Worm (Caenorhabditis elegans): ENCODE data around the gene cmk-1.

cmk-1 gene

DNA sequence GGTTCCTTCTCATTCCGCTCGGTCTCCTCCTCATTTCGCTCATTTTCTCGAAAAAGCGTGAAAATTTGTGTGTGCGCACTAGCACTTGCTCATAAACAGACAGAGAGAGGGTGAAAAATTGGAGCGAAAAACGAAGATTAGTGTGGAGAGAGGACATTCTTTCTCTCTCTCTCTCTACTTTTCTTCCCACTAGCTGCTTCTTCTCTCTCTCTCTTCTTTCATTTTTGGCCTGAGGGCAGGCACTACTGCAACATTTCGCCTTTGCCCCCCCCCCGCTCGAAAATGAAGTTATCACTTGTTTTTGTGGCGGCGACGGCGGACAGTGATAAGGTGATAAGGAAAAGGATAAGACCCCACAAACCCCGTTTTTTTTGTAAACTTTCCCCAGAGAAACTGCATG lies 20.8 kb downstream of the cmk-1 start (continued):
- TF ChIP-seq ceh-82 (tag; optimal IDR thresholded peaks at IDR 0.05), result peak in 1 of 3 experiments; percentile 68
- peak; percentile 72 for TF ChIP-seq blmp-1 (tag; optimal IDR thresholded peaks at IDR 0.05)
- TF ChIP-seq sptf-1 (tag; optimal IDR thresholded peaks at IDR 0.05), result no peak
- peak; percentile 30 for TF ChIP-seq nhr-71 (tag; optimal IDR thresholded peaks at IDR 0.05)
- TF ChIP-seq irx-1 (tag; optimal IDR thresholded peaks at IDR 0.05), result no peak
- peak in 4 of 6 experiments; percentile 1 to 70 (median 36) for TF ChIP-seq elt-3 (tag; optimal IDR thresholded peaks at IDR 0.05)
- TF ChIP-seq tlp-1 (tag; optimal IDR thresholded peaks at IDR 0.05), result no peak
- TF ChIP-seq efl-1 (optimal IDR thresholded peaks at IDR 0.05), result peak in 1 of 2 experiments; percentile 10
- TF ChIP-seq efl-1 (GFP tag; optimal IDR thresholded peaks at IDR 0.05 in 1 of 2), result peak in 1 of 2 experiments; percentile 50
- no peak for TF ChIP-seq nhr-12 (tag; optimal IDR thresholded peaks at IDR 0.05)
- TF ChIP-seq alr-1 (tag; optimal IDR thresholded peaks at IDR 0.05; ENCODE audit: borderline replicate concordance), result no peak
- no peak for TF ChIP-seq mep-1 (tag; optimal IDR thresholded peaks at IDR 0.05)
- no peak for TF ChIP-seq jun-1 (tag; optimal IDR thresholded peaks at IDR 0.05)

DNA sequence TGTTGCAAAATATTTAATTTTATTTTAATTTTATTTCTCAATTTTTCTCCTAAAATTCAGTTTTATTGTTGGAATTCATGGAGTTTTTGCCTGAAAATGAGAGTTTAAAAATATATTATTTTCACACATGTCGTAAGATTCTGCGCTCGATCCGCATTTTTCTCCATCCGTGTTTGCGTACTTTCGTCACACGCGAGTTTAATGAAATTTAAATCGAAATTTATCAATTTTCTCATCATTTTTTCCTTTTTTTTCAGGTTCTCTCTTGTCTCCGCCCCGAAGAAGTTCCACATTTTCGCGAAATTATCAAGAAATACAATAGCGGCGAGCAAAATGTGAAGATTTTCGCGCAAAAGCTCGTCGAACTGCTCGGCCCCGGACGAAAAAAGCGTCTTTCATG lies 22.2 kb downstream of the cmk-1 start:
- TF ChIP-seq F16B12.6 (tag; optimal IDR thresholded peaks at IDR 0.05) (peak; percentile 68), mab-9 (GFP tag; IDR thresholded peaks at IDR 0.05) (no peak), efl-1 (optimal IDR thresholded peaks at IDR 0.05) (peak in 1 of 2 experiments; percentile 9), efl-1 (GFP tag; optimal IDR thresholded peaks at IDR 0.05 in 1 of 2) (no peak)

ce11 chrIV:1847912-1848311 lies 23.6 kb downstream of the cmk-1 start, which contains the start of gene egl-4:
TSS of gene egl-4 (plus strand) at chrIV:1848071.
- TF ChIP-seq mef-2 (tag; optimal IDR thresholded peaks at IDR 0.05), result no peak
- no peak for TF ChIP-seq efl-1 (optimal IDR thresholded peaks at IDR 0.05)
- TF ChIP-seq efl-1 (GFP tag; optimal IDR thresholded peaks at IDR 0.05 in 1 of 2), result peak in 1 of 2 experiments; percentile 37

DNA sequence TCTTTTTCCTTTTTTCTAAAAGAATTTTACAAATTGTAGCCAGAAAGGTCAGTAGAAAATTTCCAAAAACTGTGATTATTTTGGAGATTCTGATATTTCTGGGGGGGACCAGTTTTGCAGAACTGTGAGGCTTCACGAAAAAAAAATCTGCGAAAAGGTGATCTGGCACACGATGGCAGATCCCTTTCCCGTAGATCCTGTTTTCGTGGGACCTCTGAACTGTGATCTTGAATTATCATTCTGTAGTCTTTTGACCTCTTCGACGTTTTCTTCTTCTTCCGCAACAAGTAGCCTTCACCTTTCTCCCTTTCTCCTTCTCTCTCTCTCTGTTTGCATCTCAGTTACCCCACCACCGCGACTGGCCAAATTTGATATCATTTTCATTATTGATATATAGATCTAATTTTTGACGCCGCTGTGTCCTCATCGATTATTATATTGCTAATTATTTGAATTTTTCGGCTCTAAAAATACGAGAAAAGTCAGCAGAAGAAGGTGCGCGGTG lies 29.7 kb downstream of the cmk-1 start:
- no peak for TF ChIP-seq lin-35 (GFP tag; optimal IDR thresholded peaks at IDR 0.05)
- no peak for TF ChIP-seq elt-2 (tag; optimal IDR thresholded peaks at IDR 0.05)
- TF ChIP-seq hpl-2 (GFP tag; optimal IDR thresholded peaks at IDR 0.05), result no peak
- no peak for TF ChIP-seq ama-1 (optimal IDR thresholded peaks at IDR 0.05)
- TF ChIP-seq ceh-8 (GFP tag; optimal IDR thresholded peaks at IDR 0.05), result no peak
- 0 out of 2 replicates have a peak, but pooled peaks have one; percentile 14 for TF ChIP-seq nhr-19 (GFP tag; conservative IDR thresholded peaks at IDR 0.05)
- TF ChIP-seq fkh-8 (tag; optimal IDR thresholded peaks at IDR 0.05), result no peak
- no peak for TF ChIP-seq ceh-90 (tag; optimal IDR thresholded peaks at IDR 0.05)
- peak; percentile 63 for TF ChIP-seq nhr-85 (tag)
- no peak for TF ChIP-seq F16B12.6 (tag; optimal IDR thresholded peaks at IDR 0.05)
- TF ChIP-seq dsc-1 (tag; optimal IDR thresholded peaks at IDR 0.05), result no peak
- TF ChIP-seq mef-2 (tag; optimal IDR thresholded peaks at IDR 0.05), result no peak
- no peak for TF ChIP-seq dpl-1 (GFP tag; optimal IDR thresholded peaks at IDR 0.05)
- peak in 2 of 6 experiments; percentile 31 to 41 for TF ChIP-seq elt-3 (tag; optimal IDR thresholded peaks at IDR 0.05)
- TF ChIP-seq pqm-1 (tag; optimal IDR thresholded peaks at IDR 0.05), result no peak
- TF ChIP-seq grh-1 (GFP tag; IDR thresholded peaks at IDR 0.05), result no peak
- no peak for TF ChIP-seq nhr-12 (tag; optimal IDR thresholded peaks at IDR 0.05)
- TF ChIP-seq unc-130 (tag; optimal IDR thresholded peaks at IDR 0.05), result no peak
- peak; percentile 7 for TF ChIP-seq nhr-71 (tag; optimal IDR thresholded peaks at IDR 0.05)
- TF ChIP-seq tlp-1 (tag; optimal IDR thresholded peaks at IDR 0.05), result no peak
- TF ChIP-seq rnt-1 (tag; optimal IDR thresholded peaks at IDR 0.05), result peak; percentile 11
- TF ChIP-seq ces-1 (GFP tag; optimal IDR thresholded peaks at IDR 0.05), result no peak
- no peak for TF ChIP-seq lin-15B (tag; optimal IDR thresholded peaks at IDR 0.05)
- TF ChIP-seq sup-37 (GFP tag; optimal IDR thresholded peaks at IDR 0.05), result no peak
- no peak for TF ChIP-seq nhr-77 (tag; optimal IDR thresholded peaks at IDR 0.05)
- no peak for TF ChIP-seq efl-3 (GFP tag; optimal IDR thresholded peaks at IDR 0.05)
- TF ChIP-seq mab-9 (GFP tag; IDR thresholded peaks at IDR 0.05), result no peak
- no peak for TF ChIP-seq fkh-4 (tag; optimal IDR thresholded peaks at IDR 0.05; ENCODE audit: borderline replicate concordance)
- TF ChIP-seq swsn-7 (tag; optimal IDR thresholded peaks at IDR 0.05), result no peak
- no peak for TF ChIP-seq snpc-4 (tag; optimal IDR thresholded peaks at IDR 0.05)
- TF ChIP-seq blmp-1 (tag; optimal IDR thresholded peaks at IDR 0.05), result peak; percentile 94
- TF ChIP-seq skn-1 (tag; optimal IDR thresholded peaks at IDR 0.05), result no peak
- peak; percentile 27 for TF ChIP-seq nhr-20 (tag; optimal IDR thresholded peaks at IDR 0.05)
